Fruit fly (Drosophila melanogaster) whole organism: ENCODE results near the gene CG31798.

Experiments used
- Dll ChIP-seq: fragments of >200 bp; optimal IDR thresholded peaks from 2 replicates; lab custom pipeline; 2017
- EcR ChIP-seq, 2 experiments: fragments of >200 bp; optimal IDR thresholded peaks; 2 replicates each; lab custom pipeline; 2017; ENCODE audit warnings: missing biosample characterization in 2 of 2, missing genetic modification characterization in 2 of 2, missing genetic modification reagents in 2 of 2
- pan ChIP-seq: fragments of >200 bp; optimal IDR thresholded peaks from 2 replicates; lab custom pipeline; 2017
- psq ChIP-seq: fragments of >200 bp; optimal IDR thresholded peaks from 2 replicates; lab custom pipeline; 2017
- usp ChIP-seq: fragments of >200 bp; optimal IDR thresholded peaks from 2 replicates; lab custom pipeline; 2017; ENCODE audit warnings: missing biosample characterization, missing genetic modification characterization, mixed read lengths

dm6 chr2L:19433292-19433691, 39.3 kb downstream of the CG31798 start:
- TF ChIP-seq usp (GFP tag; lab: Kevin White, UChicago) (no peak), Dll (lab: Kevin White, UChicago) (no peak), pan (lab: Kevin White, UChicago) (no peak), psq (lab: Kevin White, UChicago) (no peak), EcR (GFP tag; optimal IDR thresholded peaks at IDR 0.05; lab: Kevin White, UChicago) (no peak)
